Fruit fly (Drosophila melanogaster) whole organism, embryonic: ENCODE data around the gene sud1.
A peak's percentile ranks its signal among the peaks of the same experiment; 100 is the strongest.

Experiments used
- Antp ChIP-seq: fragments of 200-800 bp; sonication (Bioruptor generic); optimal IDR thresholded peaks from 3 replicates; lab custom pipeline; 2016; ENCODE audit warnings: missing biosample characterization, missing genetic modification characterization
- Awh ChIP-seq: fragments of 200-800 bp; sonication (Bioruptor generic); IDR thresholded peaks from 2 replicates; pipeline ENCODE4, ENCODE4 v1.3.6; 2022; ENCODE audit warnings: missing biosample characterization, missing genetic modification characterization
- BEAF-32 ChIP-seq: fragments of 200-800 bp; sonication (Bioruptor generic); optimal IDR thresholded peaks from 3 replicates; lab custom pipeline; 2017; ENCODE audit warnings: missing biosample characterization, missing genetic modification characterization, mild to moderate bottlenecking, moderate library complexity, missing genetic modification reagents
- BtbVII ChIP-seq: fragments of 200-800 bp; sonication (Bioruptor generic); optimal IDR thresholded peaks from 3 replicates; lab custom pipeline; 2017; ENCODE audit warnings: missing biosample characterization, mild to moderate bottlenecking, missing genetic modification characterization
- CG10462 ChIP-seq: fragments of 200-800 bp; sonication (Bioruptor generic); optimal IDR thresholded peaks from 2 replicates; lab custom pipeline; 2016; ENCODE audit warnings: missing biosample characterization, missing genetic modification characterization
- CG10959 ChIP-seq: fragments of 200-800 bp; sonication (Bioruptor generic); IDR thresholded peaks from 2 replicates; pipeline ENCODE4 v1.3.6; 2022; ENCODE audit warnings: missing biosample characterization, missing genetic modification characterization
- CG10979 ChIP-seq: fragments of 200-800 bp; sonication (Bioruptor generic); optimal IDR thresholded peaks from 2 replicates; lab custom pipeline; 2018; ENCODE audit warnings: missing biosample characterization, mild to moderate bottlenecking, missing genetic modification characterization, moderate library complexity
- CG12942 ChIP-seq: fragments of 200-800 bp; sonication (Bioruptor generic); optimal IDR thresholded peaks from 3 replicates; lab custom pipeline; 2016; ENCODE audit warnings: missing biosample characterization, missing genetic modification characterization
- CG16813 ChIP-seq: fragments of 200-800 bp; sonication (Bioruptor generic); IDR thresholded peaks from 3 replicates; pipeline ENCODE4 v1.3.6; 2022; ENCODE audit warnings: missing biosample characterization, missing genetic modification characterization; ENCODE audit not compliant: partially characterized antibody
- CG17568 ChIP-seq: fragments of 200-800 bp; sonication (Bioruptor generic); optimal IDR thresholded peaks from 2 replicates; lab custom pipeline; 2018; ENCODE audit warnings: missing biosample characterization, mild to moderate bottlenecking, missing genetic modification characterization, moderate library complexity
- CG18011 ChIP-seq: fragments of 200-800 bp; sonication (Bioruptor generic); optimal IDR thresholded peaks from 2 replicates; lab custom pipeline; 2017; ENCODE audit warnings: missing biosample characterization, missing genetic modification characterization, mild to moderate bottlenecking, moderate library complexity, missing genotype
- CG2129 ChIP-seq: fragments of 200-800 bp; sonication (Bioruptor generic); IDR thresholded peaks from 2 replicates; pipeline ENCODE4 v1.3.6; 2022; ENCODE audit warnings: missing biosample characterization, missing genetic modification characterization; ENCODE audit not compliant: partially characterized antibody
- CG33213 ChIP-seq: fragments of 200-800 bp; sonication (Bioruptor generic); optimal IDR thresholded peaks from 3 replicates; lab custom pipeline; 2016; ENCODE audit warnings: missing biosample characterization, missing genetic modification characterization
- CG33557 ChIP-seq: fragments of 200-800 bp; sonication (Bioruptor generic); optimal IDR thresholded peaks from 2 replicates; lab custom pipeline; 2019; ENCODE audit warnings: missing biosample characterization, mild to moderate bottlenecking, missing genetic modification characterization, moderate library complexity
- CG3407 ChIP-seq: fragments of 200-800 bp; sonication (Bioruptor generic); optimal IDR thresholded peaks from 2 replicates; lab custom pipeline; 2018; ENCODE audit warnings: missing biosample characterization, mild to moderate bottlenecking, missing genetic modification characterization
- CG4328 ChIP-seq: fragments of 200-800 bp; sonication (Bioruptor generic); optimal IDR thresholded peaks from 3 replicates; lab custom pipeline; 2017; ENCODE audit warnings: missing biosample characterization, missing genetic modification reagents, missing genetic modification characterization
- CG7271 ChIP-seq: fragments of 200-800 bp; sonication (Bioruptor generic); optimal IDR thresholded peaks from 2 replicates; lab custom pipeline; 2018; ENCODE audit warnings: missing biosample characterization, mild to moderate bottlenecking, missing genetic modification characterization, moderate library complexity
- CG7357 ChIP-seq: fragments of 200-800 bp; sonication (Bioruptor generic); IDR thresholded peaks from 3 replicates; pipeline ENCODE4 v1.3.6; 2022; ENCODE audit warnings: missing biosample characterization, missing genetic modification characterization
- CG9817 ChIP-seq: fragments of 200-800 bp; sonication (Bioruptor generic); optimal IDR thresholded peaks from 2 replicates; lab custom pipeline; 2018; ENCODE audit warnings: missing biosample characterization, mild to moderate bottlenecking, missing genetic modification characterization, moderate library complexity
- Chrac-16 ChIP-seq: fragments of 200-800 bp; sonication (Bioruptor generic); optimal IDR thresholded peaks from 3 replicates; lab custom pipeline; 2016; ENCODE audit warnings: missing biosample characterization, missing genetic modification characterization
- GATAe ChIP-seq: fragments of 200-800 bp; sonication (Bioruptor generic); conservative IDR thresholded peaks from 2 replicates; pipeline ENCODE4 v1.3.6; 2022; ENCODE audit warnings: missing biosample characterization, missing genetic modification characterization
- H15 ChIP-seq: fragments of 200-800 bp; sonication (Bioruptor generic); IDR thresholded peaks from 3 replicates; pipeline ENCODE4 v1.3.6; 2022; ENCODE audit warnings: missing biosample characterization, missing genetic modification characterization
- HLH3B ChIP-seq: fragments of 200-800 bp; sonication (Bioruptor generic); IDR thresholded peaks from 2 replicates; pipeline ENCODE4 v1.3.6; 2022; ENCODE audit warnings: missing biosample characterization, missing genetic modification characterization
- Hr3 ChIP-seq: fragments of 200-800 bp; sonication (Bioruptor generic); optimal IDR thresholded peaks from 3 replicates; lab custom pipeline; 2016; ENCODE audit warnings: missing biosample characterization, missing genetic modification characterization
- Pdp1 ChIP-seq, 2 experiments: fragments of 200-800 bp; sonication (Bioruptor generic); optimal IDR thresholded peaks; 3 replicates each; lab custom pipeline; 2016; ENCODE audit warnings: missing biosample characterization in 2 of 2, missing genetic modification characterization in 2 of 2, mild to moderate bottlenecking in 1 of 2, moderate library complexity in 1 of 2
- Ptx1 ChIP-seq: fragments of 200-800 bp; sonication (Bioruptor generic); IDR thresholded peaks from 2 replicates; pipeline ENCODE4 v1.3.6; 2022; ENCODE audit warnings: missing biosample characterization, missing genetic modification characterization
- YL-1 ChIP-seq: fragments of 200-800 bp; sonication (Bioruptor generic); optimal IDR thresholded peaks from 3 replicates; lab custom pipeline; 2017; ENCODE audit warnings: missing biosample characterization, mild to moderate bottlenecking, missing genetic modification characterization
- ash1 ChIP-seq: fragments of 200-800 bp; sonication (Bioruptor generic); optimal IDR thresholded peaks from 2 replicates; lab custom pipeline; 2018; ENCODE audit warnings: missing biosample characterization, mild to moderate bottlenecking, missing genetic modification characterization
- bbx ChIP-seq: fragments of 200-800 bp; sonication (Bioruptor generic); IDR thresholded peaks from 2 replicates; pipeline ENCODE4 v1.3.6; 2022; ENCODE audit warnings: missing biosample characterization, missing genetic modification characterization; ENCODE audit not compliant: partially characterized antibody
- chn ChIP-seq: fragments of 200-800 bp; sonication (Bioruptor generic); optimal IDR thresholded peaks from 2 replicates; lab custom pipeline; 2016; ENCODE audit warnings: missing biosample characterization, missing genetic modification characterization
- crc ChIP-seq: fragments of 200-800 bp; sonication (Bioruptor generic); optimal IDR thresholded peaks from 2 replicates; lab custom pipeline; 2016; ENCODE audit warnings: missing biosample characterization, missing genetic modification characterization
- dm ChIP-seq: fragments of 200-800 bp; sonication (Bioruptor generic); optimal IDR thresholded peaks from 3 replicates; lab custom pipeline; 2016; ENCODE audit warnings: missing biosample characterization, missing genetic modification characterization
- dpn ChIP-seq, 2 experiments: fragments of 200-800 bp; sonication (Bioruptor generic); optimal IDR thresholded peaks; 3 replicates each; lab custom pipeline; 2016; ENCODE audit warnings: missing biosample characterization in 2 of 2, missing genetic modification characterization in 2 of 2
- fd96Cb ChIP-seq: fragments of 200-800 bp; sonication (Bioruptor generic); optimal IDR thresholded peaks from 2 replicates; lab custom pipeline; 2018; ENCODE audit warnings: missing biosample characterization, mild to moderate bottlenecking, missing genetic modification characterization, moderate library complexity
- gce ChIP-seq: fragments of 200-800 bp; sonication (Bioruptor generic); IDR thresholded peaks from 3 replicates; pipeline ENCODE4 v1.3.6; 2022; ENCODE audit warnings: missing biosample characterization, missing genetic modification characterization
- gcm ChIP-seq: fragments of 200-800 bp; sonication (Bioruptor generic); optimal IDR thresholded peaks from 2 replicates; lab custom pipeline; 2019; ENCODE audit warnings: missing biosample characterization, mild to moderate bottlenecking, missing genetic modification characterization, moderate library complexity
- grau ChIP-seq: fragments of 200-800 bp; optimal IDR thresholded peaks from 3 replicates; lab custom pipeline; 2019; ENCODE audit warnings: missing biosample characterization, mild to moderate bottlenecking, missing genetic modification characterization, moderate library complexity
- gsb ChIP-seq: fragments of 200-800 bp; sonication (Bioruptor generic); IDR thresholded peaks from 2 replicates; pipeline ENCODE4 v1.3.6; 2022; ENCODE audit warnings: missing biosample characterization, missing genetic modification characterization
- kah ChIP-seq: fragments of 200-800 bp; sonication (Bioruptor generic); optimal IDR thresholded peaks from 2 replicates; lab custom pipeline; 2018; ENCODE audit warnings: missing biosample characterization, mild to moderate bottlenecking, missing genetic modification characterization
- lab ChIP-seq: fragments of 200-800 bp; sonication (Bioruptor generic); optimal IDR thresholded peaks from 3 replicates; lab custom pipeline; 2017; ENCODE audit warnings: missing biosample characterization, missing genetic modification characterization, mild to moderate bottlenecking, moderate library complexity, missing genetic modification reagents
- lov ChIP-seq, 2 experiments: fragments of 200-800 bp in 1 of 2; fragments of >200 bp in 1 of 2; sonication (Bioruptor generic) in 1 of 2; IDR thresholded peaks in 1 of 2; optimal IDR thresholded peaks in 1 of 2; 2 replicates in 1 of 2; 3 replicates in 1 of 2; pipeline versions ENCODE4 v1.3.6 to Lab custom; 2017 to 2022; ENCODE audit warnings: missing biosample characterization in 1 of 2, missing genetic modification characterization in 1 of 2
- peb ChIP-seq: fragments of 200-800 bp; sonication (Bioruptor generic); IDR thresholded peaks from 2 replicates; pipeline ENCODE4 v1.3.6; 2022; ENCODE audit warnings: missing biosample characterization, missing genetic modification characterization
- pnt ChIP-seq: fragments of 200-800 bp; sonication (Bioruptor generic); optimal IDR thresholded peaks from 3 replicates; lab custom pipeline; 2016; ENCODE audit warnings: missing biosample characterization, missing genetic modification characterization
- prd ChIP-seq, 3 experiments: fragments of >200 bp in 2 of 3; fragments of 200-800 bp in 1 of 3; sonication (Bioruptor generic) in 1 of 3; optimal IDR thresholded peaks in 2 of 3; IDR thresholded peaks in 1 of 3; 2 replicates in 2 of 3; 3 replicates in 1 of 3; pipeline versions ENCODE4 v1.3.6 to Lab custom; 2017 to 2022; ENCODE audit warnings: missing biosample characterization in 1 of 3, missing genetic modification characterization in 1 of 3
- seq ChIP-seq: fragments of 200-800 bp; sonication (Bioruptor generic); IDR thresholded peaks from 2 replicates; pipeline ENCODE4 v1.3.6; 2022; ENCODE audit warnings: missing biosample characterization, missing genetic modification characterization
- sob ChIP-seq: fragments of 200-800 bp; sonication (Bioruptor generic); IDR thresholded peaks from 2 replicates; pipeline ENCODE4 v1.3.6; 2022; ENCODE audit warnings: missing biosample characterization, missing genetic modification characterization
- tio ChIP-seq: fragments of 200-800 bp; sonication (Bioruptor generic); optimal IDR thresholded peaks from 2 replicates; lab custom pipeline; 2017; ENCODE audit warnings: missing biosample characterization, missing genetic modification characterization, inconsistent platforms
- tll ChIP-seq, 2 experiments: fragments of 200-800 bp in 1 of 2; fragments of >200 bp in 1 of 2; sonication (Bioruptor generic) in 1 of 2; optimal IDR thresholded peaks; 2 replicates each; lab custom pipeline; 2017 to 2019; ENCODE audit warnings: missing biosample characterization in 2 of 2, missing genetic modification characterization in 2 of 2, mild to moderate bottlenecking in 1 of 2, moderate library complexity in 1 of 2
- twi ChIP-seq: fragments of 200-800 bp; optimal IDR thresholded peaks from 2 replicates; lab custom pipeline; 2019; ENCODE audit warnings: missing biosample characterization, mild to moderate bottlenecking, missing genetic modification characterization, moderate library complexity

sud1 gene

DNA sequence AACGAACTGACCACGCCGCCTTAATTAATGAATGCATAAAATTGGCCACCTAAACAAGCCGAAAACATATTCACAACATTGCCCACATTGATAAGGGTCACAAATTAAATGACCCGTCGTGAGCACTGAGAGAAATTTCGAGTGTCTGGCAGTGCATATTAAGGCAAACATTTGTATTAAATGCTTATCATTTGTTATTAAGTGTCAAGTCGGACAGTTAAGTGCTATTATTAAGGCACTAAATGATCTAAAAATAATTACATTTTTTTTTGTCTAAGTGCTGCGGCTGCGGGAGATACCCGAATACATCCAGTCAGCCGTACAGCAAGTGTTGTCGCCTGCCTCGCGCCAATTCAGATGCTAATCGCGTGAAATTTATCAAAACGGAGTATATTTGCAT is 44.8 kb upstream of the sud1 start (continued):
- TF ChIP-seq Antp (GFP tag; lab: Kevin White, UChicago) (peak; percentile 60), bbx (GFP tag; lab: Robert Waterston, UW) (no peak), CG4328 (no peak), Pdp1 (GFP tag; optimal IDR thresholded peaks at IDR 0.05; lab: Kevin White, UChicago) (peak in 1 of 2 experiments; percentile 65), gce (GFP tag; lab: Robert Waterston, UW) (no peak), CG17568 (GFP tag; lab: Kevin White, UChicago) (no peak), seq (GFP tag; lab: Robert Waterston, UW) (peak; percentile 38; the same call in 1 of the 2 replicates), gsb (GFP tag; lab: Robert Waterston, UW) (peak; percentile 52), tio (GFP tag; lab: Kevin White, UChicago) (peak; percentile 36), Hr3 (peak; percentile 52), pnt (GFP tag; lab: Kevin White, UChicago) (peak; percentile 48), CG2129 (GFP tag; lab: Robert Waterston, UW) (no peak), Chrac-16 (GFP tag; lab: Kevin White, UChicago) (peak; percentile 26), dm (GFP tag; lab: Kevin White, UChicago) (no peak), CG9817 (tag; lab: Kevin White, UChicago) (peak; percentile 50), chn (GFP tag; lab: Kevin White, UChicago) (peak; percentile 18), fd96Cb (peak; percentile 63), CG33557 (GFP tag; lab: Kevin White, UChicago) (no peak), CG7271 (tag; lab: Kevin White, UChicago) (no peak), CG12942 (GFP tag; lab: Kevin White, UChicago) (peak; percentile 59), sob (GFP tag; lab: Robert Waterston, UW) (peak; percentile 82), CG16813 (no peak), YL-1 (GFP tag; lab: Kevin White, UChicago) (no peak), grau (no peak), BEAF-32 (GFP tag; lab: Kevin White, UChicago) (no peak), ash1 (no peak), CG10979 (peak; percentile 40), CG10462 (GFP tag; lab: Kevin White, UChicago) (no peak), prd (optimal IDR thresholded peaks at IDR 0.05; lab: Kevin White, UChicago) (no peak), prd (GFP tag; IDR thresholded peaks at IDR 0.05; lab: Robert Waterston, UW) (peak; percentile 83), twi (no peak), lov (optimal IDR thresholded peaks at IDR 0.05; lab: Kevin White, UChicago) (no peak), lov (GFP tag; IDR thresholded peaks at IDR 0.05; lab: Robert Waterston, UW) (0 out of 3 replicates have a peak, but pooled peaks have one; percentile 42), tll (GFP tag; optimal IDR thresholded peaks at IDR 0.05; lab: Kevin White, UChicago) (no peak), lab (peak; percentile 72), peb (GFP tag; lab: Robert Waterston, UW) (no peak), dpn (GFP tag; optimal IDR thresholded peaks at IDR 0.05; lab: Kevin White, UChicago) (peak; percentile 66 to 72), kah (peak; percentile 20), CG7357 (peak; percentile 55; the same call in 2 of the 3 replicates), H15 (GFP tag; lab: Robert Waterston, UW) (peak; percentile 70; the same call in 1 of the 3 replicates), crc (no peak), GATAe (no peak), Ptx1 (GFP tag; lab: Robert Waterston, UW) (peak; percentile 81), BtbVII (GFP tag; lab: Kevin White, UChicago) (no peak), CG10959 (GFP tag; lab: Robert Waterston, UW) (no peak), CG3407 (peak; percentile 15), CG18011 (GFP tag; lab: Kevin White, UChicago) (no peak), gcm (no peak), Awh (GFP tag; lab: Robert Waterston, UW) (peak; percentile 61), CG33213 (peak; percentile 19), HLH3B (peak; percentile 67; the same call in 1 of the 2 replicates)
